Worm (Caenorhabditis elegans) whole organism, late embryonic: ENCODE results near the gene ttr-29.

Source experiments
- C08G9.2 ChIP-seq: sonication (generic microtip); optimal IDR thresholded peaks from 2 replicates; lab custom pipeline; 2016; ENCODE audit warnings: mild to moderate bottlenecking, missing genetic modification characterization, moderate library complexity, missing compliant biosample characterization
- ama-1 ChIP-seq: fragments of 150-350 bp; optimal IDR thresholded peaks from 2 replicates; lab custom pipeline; 2014
- eyg-1 ChIP-seq: sonication (generic microtip); optimal IDR thresholded peaks from 2 replicates; lab custom pipeline; 2016; ENCODE audit warnings: missing genotype, missing genetic modification characterization, missing compliant biosample characterization
- nfya-1 ChIP-seq: sonication (generic microtip); optimal IDR thresholded peaks from 2 replicates; lab custom pipeline; 2017; ENCODE audit warnings: missing genetic modification characterization, mild to moderate bottlenecking, missing compliant biosample characterization, antibody characterized with exemption, moderate library complexity
- nhr-232 ChIP-seq: sonication (generic microtip); optimal IDR thresholded peaks from 2 replicates; lab custom pipeline; 2016; ENCODE audit warnings: missing genetic modification characterization, missing compliant biosample characterization
- pha-4 ChIP-seq: fragments of 150-350 bp; optimal IDR thresholded peaks from 2 replicates; lab custom pipeline; 2018; ENCODE audit warnings: missing biosample characterization, missing genetic modification reagents, missing genetic modification characterization
- unc-55 ChIP-seq: sonication (generic microtip); optimal IDR thresholded peaks from 2 replicates; lab custom pipeline; 2017; ENCODE audit warnings: missing biosample characterization, missing genetic modification reagents, missing genetic modification characterization

ce11 chrV:12954261-12954660, 47.6 kb upstream of the ttr-29 start:
- TF ChIP-seq ama-1 (lab: Kevin White, UChicago), result no peak
- no peak for TF ChIP-seq pha-4
- TF ChIP-seq nhr-232 (tag; lab: Kevin White, UChicago), result no peak
- no peak for TF ChIP-seq nfya-1
- no peak for TF ChIP-seq eyg-1 (tag; lab: Kevin White, UChicago)
- no peak for TF ChIP-seq unc-55 (GFP tag; lab: Kevin White, UChicago)
- TF ChIP-seq C08G9.2 (tag; lab: Kevin White, UChicago), result no peak
